Worm (Caenorhabditis elegans) whole organism, mixed stage, embryonic: Measurements from ENCODE around the gene ets-7.

Experiments
- ceh-43 ChIP-seq: fragments of 200-800 bp; sonication (Bioruptor generic); optimal IDR thresholded peaks from 2 replicates; lab custom pipeline; 2018; ENCODE audit warnings: mild to moderate bottlenecking, missing genetic modification characterization, moderate library complexity, missing compliant biosample characterization
- elt-3 ChIP-seq: fragments of 150-350 bp; optimal IDR thresholded peaks from 2 replicates; lab custom pipeline; 2014; ENCODE audit warnings: missing biosample characterization, missing genetic modification characterization
- lin-13 ChIP-seq: fragments of 150-350 bp; optimal IDR thresholded peaks from 2 replicates; lab custom pipeline; 2014; ENCODE audit warnings: missing biosample characterization, missing genetic modification characterization
- lin-32 ChIP-seq: fragments of 200-800 bp; sonication (Bioruptor generic); optimal IDR thresholded peaks from 2 replicates; lab custom pipeline; 2018; ENCODE audit warnings: mild to moderate bottlenecking, missing genetic modification characterization, missing compliant biosample characterization
- nhr-12 ChIP-seq: fragments of 150-350 bp; optimal IDR thresholded peaks from 2 replicates; lab custom pipeline; 2014; ENCODE audit warnings: missing biosample characterization, missing genetic modification characterization
- nhr-237 ChIP-seq: fragments of 150-350 bp; optimal IDR thresholded peaks from 2 replicates; lab custom pipeline; 2014; ENCODE audit warnings: missing biosample characterization, missing genetic modification characterization
- pha-4 ChIP-seq: fragments of 150-350 bp; optimal IDR thresholded peaks from 2 replicates; lab custom pipeline; 2018; ENCODE audit warnings: missing biosample characterization, missing genetic modification reagents, missing genetic modification characterization
- snpc-4 ChIP-seq: fragments of 150-350 bp; optimal IDR thresholded peaks from 2 replicates; lab custom pipeline; 2014; ENCODE audit warnings: missing biosample characterization, missing genetic modification characterization
- sptf-1 ChIP-seq: sonication (generic microtip); optimal IDR thresholded peaks from 2 replicates; lab custom pipeline; 2017; ENCODE audit warnings: mild to moderate bottlenecking, missing genetic modification characterization, moderate library complexity, missing compliant biosample characterization
- unc-39 ChIP-seq: fragments of 150-350 bp; optimal IDR thresholded peaks from 2 replicates; lab custom pipeline; 2014; ENCODE audit warnings: missing biosample characterization, missing genetic modification characterization
- unc-62 ChIP-seq: fragments of 150-350 bp; optimal IDR thresholded peaks from 2 replicates; lab custom pipeline; 2014; ENCODE audit warnings: missing biosample characterization, missing genetic modification reagents, missing genetic modification characterization

ce11 chrV:7538018-7538417, 20.6 kb downstream of the ets-7 start, which contains the start of gene C54F6.12:
- TF ChIP-seq unc-39 (no peak), lin-32 (GFP tag; lab: Kevin White, UChicago) (no peak), nhr-237 (tag; lab: Kevin White, UChicago) (no peak), lin-13 (tag; lab: Kevin White, UChicago) (no peak), elt-3 (tag; lab: Kevin White, UChicago) (no peak), nhr-12 (tag; lab: Kevin White, UChicago) (no peak), sptf-1 (tag; lab: Kevin White, UChicago) (no peak), snpc-4 (no peak), pha-4 (no peak), ceh-43 (GFP tag; lab: Kevin White, UChicago) (no peak), unc-62 (GFP tag; lab: Kevin White, UChicago) (no peak)
